Fruit fly (Drosophila melanogaster) whole organism, embryonic: ENCODE data around the gene Dmtn.

Experiments
- Ada2b ChIP-seq: fragments of 200-800 bp; sonication (Bioruptor generic); IDR thresholded peaks from 2 replicates; pipeline ENCODE4 v1.3.6; 2022; ENCODE audit warnings: missing biosample characterization, missing genetic modification characterization
- BtbVII ChIP-seq: fragments of 200-800 bp; sonication (Bioruptor generic); optimal IDR thresholded peaks from 3 replicates; lab custom pipeline; 2017; ENCODE audit warnings: missing biosample characterization, mild to moderate bottlenecking, missing genetic modification characterization
- CG10543 ChIP-seq: fragments of 200-800 bp; sonication (Bioruptor generic); optimal IDR thresholded peaks from 3 replicates; lab custom pipeline; 2017; ENCODE audit warnings: missing biosample characterization, mild to moderate bottlenecking, missing genetic modification characterization, moderate library complexity
- CG13287 ChIP-seq: fragments of 200-800 bp; sonication (Bioruptor generic); IDR thresholded peaks from 2 replicates; pipeline ENCODE4 v1.3.6; 2022; ENCODE audit warnings: missing biosample characterization, missing genetic modification characterization; ENCODE audit not compliant: partially characterized antibody
- CG14441 ChIP-seq: fragments of 200-800 bp; sonication (Bioruptor generic); IDR thresholded peaks from 2 replicates; pipeline ENCODE4 v1.3.6; 2022; ENCODE audit warnings: missing biosample characterization, missing genetic modification characterization
- CG15514 ChIP-seq: fragments of 200-800 bp; sonication (Bioruptor generic); optimal IDR thresholded peaks from 3 replicates; lab custom pipeline; 2017; ENCODE audit warnings: missing biosample characterization, missing genetic modification characterization, mild to moderate bottlenecking, moderate library complexity, missing genetic modification reagents
- CG2199 ChIP-seq: fragments of 200-800 bp; sonication (Bioruptor generic); IDR thresholded peaks from 3 replicates; pipeline ENCODE4 v1.3.6; 2022; ENCODE audit warnings: missing biosample characterization, missing genetic modification characterization
- CG32532 ChIP-seq: fragments of 200-800 bp; sonication (Bioruptor generic); IDR thresholded peaks from 2 replicates; pipeline ENCODE4 v1.3.6; 2022; ENCODE audit warnings: missing biosample characterization, missing genetic modification characterization
- CG3407 ChIP-seq: fragments of 200-800 bp; sonication (Bioruptor generic); optimal IDR thresholded peaks from 2 replicates; lab custom pipeline; 2018; ENCODE audit warnings: missing biosample characterization, mild to moderate bottlenecking, missing genetic modification characterization
- CG4282 ChIP-seq: fragments of 200-800 bp; sonication (Bioruptor generic); optimal IDR thresholded peaks from 2 replicates; lab custom pipeline; 2016; ENCODE audit warnings: missing biosample characterization, missing genetic modification characterization
- CG7786 ChIP-seq: fragments of 200-800 bp; sonication (Bioruptor generic); optimal IDR thresholded peaks from 2 replicates; lab custom pipeline; 2016; ENCODE audit warnings: missing biosample characterization, missing genetic modification characterization
- E2f1 ChIP-seq: fragments of 200-800 bp; sonication (Bioruptor generic); IDR thresholded peaks from 2 replicates; pipeline ENCODE4 v1.3.6; 2022; ENCODE audit warnings: missing biosample characterization, missing genetic modification characterization
- HHEX ChIP-seq: fragments of 200-800 bp; sonication (Bioruptor generic); optimal IDR thresholded peaks from 3 replicates; lab custom pipeline; 2017; ENCODE audit warnings: missing biosample characterization, mild to moderate bottlenecking, missing genetic modification characterization, missing genetic modification reagents
- Hmr ChIP-seq: fragments of 200-800 bp; sonication (Bioruptor generic); optimal IDR thresholded peaks from 3 replicates; lab custom pipeline; 2017; ENCODE audit warnings: mild to moderate bottlenecking, missing biosample characterization, missing genetic modification reagents, missing genetic modification characterization
- Hr39 ChIP-seq: fragments of >200 bp; optimal IDR thresholded peaks from 2 replicates; lab custom pipeline; 2017
- Hr51 ChIP-seq, 2 experiments: fragments of 200-800 bp; sonication (Bioruptor generic); optimal IDR thresholded peaks; 2 replicates in 1 of 2; 3 replicates in 1 of 2; lab custom pipeline; 2016 to 2018; ENCODE audit warnings: missing biosample characterization in 2 of 2, missing genetic modification characterization in 2 of 2, mild to moderate bottlenecking in 1 of 2, moderate library complexity in 1 of 2
- Med ChIP-seq: fragments of 200-800 bp; sonication (Bioruptor generic); peaks from one replicate; lab custom pipeline; 2016; ENCODE audit warnings: missing biosample characterization, missing genetic modification characterization, mild to moderate bottlenecking, inconsistent platforms, moderate library complexity
- Mrtf ChIP-seq: fragments of 200-800 bp; sonication (Bioruptor generic); IDR thresholded peaks from 3 replicates; pipeline ENCODE4 v1.3.6; 2022; ENCODE audit warnings: missing biosample characterization, missing genetic modification characterization
- Nf-YB ChIP-seq: fragments of 200-800 bp; sonication (Bioruptor generic); optimal IDR thresholded peaks from 3 replicates; lab custom pipeline; 2019; ENCODE audit warnings: missing biosample characterization, mild to moderate bottlenecking, missing genetic modification characterization, moderate library complexity
- Nf-YC ChIP-seq: fragments of 200-800 bp; optimal IDR thresholded peaks from 3 replicates; lab custom pipeline; 2019; ENCODE audit warnings: missing biosample characterization, mild to moderate bottlenecking, missing genetic modification characterization, moderate library complexity
- Pdp1 ChIP-seq, 2 experiments: fragments of 200-800 bp; sonication (Bioruptor generic); optimal IDR thresholded peaks; 3 replicates each; lab custom pipeline; 2016; ENCODE audit warnings: missing biosample characterization in 2 of 2, missing genetic modification characterization in 2 of 2, mild to moderate bottlenecking in 1 of 2, moderate library complexity in 1 of 2
- Rfx ChIP-seq: fragments of 200-800 bp; sonication (Bioruptor generic); IDR thresholded peaks from 2 replicates; pipeline ENCODE4 v1.3.6; 2022; ENCODE audit warnings: missing biosample characterization, missing genetic modification characterization
- Scr ChIP-seq: fragments of 200-800 bp; sonication (Bioruptor generic); IDR thresholded peaks from 2 replicates; pipeline ENCODE4 v1.3.6; 2022; ENCODE audit warnings: missing biosample characterization, missing genetic modification characterization; ENCODE audit not compliant: partially characterized antibody
- Sox100B ChIP-seq: fragments of 200-800 bp; sonication (Bioruptor generic); optimal IDR thresholded peaks from 3 replicates; lab custom pipeline; 2018; ENCODE audit warnings: missing biosample characterization, mild to moderate bottlenecking, missing genetic modification characterization
- Usf ChIP-seq: fragments of 200-800 bp; sonication (Bioruptor generic); optimal IDR thresholded peaks from 2 replicates; lab custom pipeline; 2017; ENCODE audit warnings: missing genotype, missing biosample characterization, missing genetic modification characterization
- ab ChIP-seq: fragments of 200-800 bp; sonication (Bioruptor generic); optimal IDR thresholded peaks from 2 replicates; lab custom pipeline; 2016; ENCODE audit warnings: missing biosample characterization, missing genetic modification characterization
- amos ChIP-seq: fragments of 200-800 bp; sonication (Bioruptor generic); IDR thresholded peaks from 2 replicates; pipeline ENCODE4 v1.3.6; 2022; ENCODE audit warnings: missing biosample characterization, missing genetic modification characterization; ENCODE audit not compliant: partially characterized antibody
- aop ChIP-seq: fragments of 200-800 bp; sonication (Bioruptor generic); IDR thresholded peaks from 2 replicates; pipeline ENCODE4 v1.3.6; 2022; ENCODE audit warnings: missing biosample characterization, missing genetic modification characterization
- crol ChIP-seq: fragments of 200-800 bp; sonication (Bioruptor generic); IDR thresholded peaks from 2 replicates; pipeline ENCODE4 v1.3.6; 2022; ENCODE audit warnings: missing biosample characterization, missing genetic modification characterization
- cwo ChIP-seq: fragments of 200-800 bp; sonication (Bioruptor generic); optimal IDR thresholded peaks from 3 replicates; lab custom pipeline; 2017; ENCODE audit warnings: missing biosample characterization, missing genetic modification characterization, mild to moderate bottlenecking, moderate library complexity, missing genetic modification reagents
- dati ChIP-seq: fragments of 200-800 bp; sonication (Bioruptor generic); IDR thresholded peaks from 2 replicates; pipeline ENCODE4 v1.3.6; 2022; ENCODE audit warnings: missing biosample characterization, missing genetic modification characterization
- ftz-f1 ChIP-seq: fragments of 200-800 bp; sonication (Bioruptor generic); optimal IDR thresholded peaks from 2 replicates; lab custom pipeline; 2016; ENCODE audit warnings: missing biosample characterization, missing genetic modification characterization
- grn ChIP-seq: fragments of 200-800 bp; sonication (Bioruptor generic); optimal IDR thresholded peaks from 3 replicates; lab custom pipeline; 2017; ENCODE audit warnings: missing biosample characterization, missing genetic modification characterization
- gro ChIP-seq: fragments of 200-800 bp; sonication (Bioruptor generic); optimal IDR thresholded peaks from 2 replicates; lab custom pipeline; 2016; ENCODE audit warnings: missing biosample characterization, missing genetic modification characterization
- hkb ChIP-seq, 2 experiments: fragments of 200-800 bp in 1 of 2; fragments of >200 bp in 1 of 2; sonication (Bioruptor generic) in 1 of 2; IDR thresholded peaks in 1 of 2; optimal IDR thresholded peaks in 1 of 2; 2 replicates each; pipeline versions ENCODE4 v1.3.6 to Lab custom; 2017 to 2022; ENCODE audit warnings: missing biosample characterization in 1 of 2, missing genetic modification characterization in 1 of 2
- insv ChIP-seq, 2 experiments: fragments of 200-800 bp; sonication (Bioruptor generic); optimal IDR thresholded peaks; 3 replicates each; lab custom pipeline; 2016 to 2018; ENCODE audit warnings: missing biosample characterization in 2 of 2, missing genetic modification characterization in 2 of 2
- kni ChIP-seq: fragments of 200-800 bp; sonication (Bioruptor generic); optimal IDR thresholded peaks from 3 replicates; lab custom pipeline; 2017; ENCODE audit warnings: mild to moderate bottlenecking, missing biosample characterization, missing genetic modification reagents, missing genetic modification characterization
- pan ChIP-seq, 4 experiments: fragments of >200 bp in 3 of 4; fragments of 200-800 bp in 1 of 4; sonication (Bioruptor generic) in 1 of 4; optimal IDR thresholded peaks in 3 of 4; IDR thresholded peaks in 1 of 4; 2 replicates each; pipeline versions ENCODE4 v1.3.6 to Lab custom; 2017 to 2022; ENCODE audit warnings: missing biosample characterization in 2 of 4, missing genetic modification characterization in 2 of 4, mixed read lengths in 1 of 4
- rib ChIP-seq: fragments of 200-800 bp; sonication (Bioruptor generic); IDR thresholded peaks from 2 replicates; pipeline ENCODE4 v1.3.6; 2022; ENCODE audit warnings: missing biosample characterization, missing genetic modification characterization
- sd ChIP-seq: fragments of 200-800 bp; sonication (Bioruptor generic); optimal IDR thresholded peaks from 3 replicates; lab custom pipeline; 2018; ENCODE audit warnings: missing biosample characterization, mild to moderate bottlenecking, missing genetic modification characterization, moderate library complexity
- sima ChIP-seq: fragments of 200-800 bp; sonication (Bioruptor generic); optimal IDR thresholded peaks from 2 replicates; lab custom pipeline; 2016; ENCODE audit warnings: missing biosample characterization, missing genetic modification characterization
- so ChIP-seq: fragments of 200-800 bp; sonication (Bioruptor generic); IDR thresholded peaks from 3 replicates; pipeline ENCODE4 v1.3.6; 2022; ENCODE audit warnings: missing biosample characterization, missing genetic modification characterization
- tgo ChIP-seq: fragments of 200-800 bp; sonication (Bioruptor generic); IDR thresholded peaks from 3 replicates; pipeline ENCODE4 v1.3.6; 2022; ENCODE audit warnings: missing biosample characterization, missing genetic modification characterization
- z ChIP-seq: fragments of 200-800 bp; sonication (Bioruptor generic); IDR thresholded peaks from 3 replicates; pipeline ENCODE4 v1.3.6; 2022; ENCODE audit warnings: missing biosample characterization, missing genetic modification characterization

Dmtn gene

dm6 chr3R:6426173-6426899, 20.6 kb upstream of the Dmtn start (continued):
- TF ChIP-seq cwo (GFP tag; lab: Kevin White, UChicago) (peak; percentile 28), Rfx (peak; percentile 33), Mrtf (no peak), Sox100B (GFP tag; lab: Kevin White, UChicago) (peak; percentile 8), so (GFP tag; lab: Robert Waterston, UW) (peak; percentile 19; the same call in 1 of the 3 replicates), Hr39 (lab: Kevin White, UChicago) (no peak), grn (GFP tag; lab: Kevin White, UChicago) (peak; percentile 85), dati (GFP tag; lab: Robert Waterston, UW) (no peak), E2f1 (peak; percentile 23; the same call in 1 of the 2 replicates), ftz-f1 (peak; percentile 60), CG15514 (GFP tag; lab: Kevin White, UChicago) (peak; percentile 18), Med (peak; percentile 69), Hr51 (GFP tag; optimal IDR thresholded peaks at IDR 0.05; lab: Kevin White, UChicago) (peak in 1 of 2 experiments; percentile 5), crol (GFP tag; lab: Robert Waterston, UW) (peak; percentile 93), kni (peak; percentile 80), Nf-YB (GFP tag; lab: Kevin White, UChicago) (no peak), Scr (0 out of 2 replicates have a peak, but pooled peaks have one; percentile 12), ab (GFP tag; lab: Kevin White, UChicago) (peak; percentile 25), CG10543 (GFP tag; lab: Kevin White, UChicago) (peak; percentile 49), aop (GFP tag; lab: Robert Waterston, UW) (0 out of 2 replicates have a peak, but pooled peaks have one; percentile 18), Ada2b (GFP tag; lab: Robert Waterston, UW) (0 out of 2 replicates have a peak, but pooled peaks have one; percentile 9), CG4282 (GFP tag; lab: Kevin White, UChicago) (no peak), BtbVII (GFP tag; lab: Kevin White, UChicago) (peak; percentile 7), Pdp1 (GFP tag; optimal IDR thresholded peaks at IDR 0.05; lab: Kevin White, UChicago) (peak in 1 of 2 experiments; percentile 8), CG2199 (GFP tag; lab: Robert Waterston, UW) (peak; percentile 88; the same call in 2 of the 3 replicates), CG14441 (0 out of 2 replicates have a peak, but pooled peaks have one; percentile 29), CG7786 (GFP tag; lab: Kevin White, UChicago) (no peak), Usf (GFP tag; lab: Kevin White, UChicago) (no peak), insv (GFP tag; optimal IDR thresholded peaks at IDR 0.05; lab: Kevin White, UChicago) (peak; percentile 65 to 96), rib (GFP tag; lab: Robert Waterston, UW) (0 out of 2 replicates have a peak, but pooled peaks have one; percentile 43), HHEX (GFP tag; lab: Kevin White, UChicago) (no peak), tgo (GFP tag; lab: Robert Waterston, UW) (peak; percentile 41; the same call in 1 of the 3 replicates), CG13287 (GFP tag; lab: Robert Waterston, UW) (peak; percentile 30; the same call in 1 of the 2 replicates), CG32532 (GFP tag; lab: Robert Waterston, UW) (peak; percentile 55; the same call in 1 of the 2 replicates), Hmr (GFP tag; lab: Kevin White, UChicago) (peak; percentile 1), CG3407 (peak; percentile 100), z (GFP tag; lab: Robert Waterston, UW) (0 out of 3 replicates have a peak, but pooled peaks have one; percentile 12), Nf-YC (no peak), hkb (optimal IDR thresholded peaks at IDR 0.05; lab: Kevin White, UChicago) (no peak), hkb (GFP tag; IDR thresholded peaks at IDR 0.05; lab: Robert Waterston, UW) (peak; percentile 43; the same call in 1 of the 2 replicates), gro (peak; percentile 14), amos (GFP tag; lab: Robert Waterston, UW) (peak; percentile 12; the same call in 1 of the 2 replicates), sd (tag; lab: Kevin White, UChicago) (peak; percentile 95), sima (GFP tag; lab: Kevin White, UChicago) (no peak), pan (optimal IDR thresholded peaks at IDR 0.05; lab: Kevin White, UChicago) (no peak), pan (GFP tag; optimal IDR thresholded peaks at IDR 0.05 in 1 of 2, IDR thresholded peaks at IDR 0.05 in 1 of 2) (peak in 1 of 2 experiments; percentile 50)
- TF ChIP-seq, all 482 proteins: peak for 58
